Worm (Caenorhabditis elegans) whole organism, midembryonic: ENCODE data around the gene Y54F10AM.15.
"Not testable (repeated sequence)": the region's sequence is repeated elsewhere in the genome, so short reads cannot be mapped to it uniquely, and the experiment has no call there.

Source experiments
- T22C8.4 ChIP-seq: fragments of 200-800 bp; sonication (Bioruptor generic); IDR thresholded peaks from 2 replicates; pipeline ENCODE4 v1.3.6; 2022; ENCODE audit warnings: missing genetic modification characterization, missing compliant biosample characterization
- cog-1 ChIP-seq: sonication (generic microtip); optimal IDR thresholded peaks from 2 replicates; lab custom pipeline; 2016; ENCODE audit warnings: missing genetic modification characterization, missing compliant biosample characterization
- flt-1 ChIP-seq: fragments of 200-800 bp; sonication (Bioruptor generic); IDR thresholded peaks from 2 replicates; pipeline ENCODE4 v1.3.6; 2022; ENCODE audit warnings: missing genetic modification characterization, missing compliant biosample characterization
- klf-2 ChIP-seq: fragments of 200-800 bp; sonication (Bioruptor generic); conservative IDR thresholded peaks from 2 replicates; pipeline ENCODE4 v1.3.6; 2022; ENCODE audit warnings: missing genetic modification reagents, missing genetic modification characterization, missing compliant biosample characterization
- med-1 ChIP-seq: sonication (generic microtip); optimal IDR thresholded peaks from 2 replicates; lab custom pipeline; 2017; ENCODE audit warnings: missing genetic modification characterization, mild to moderate bottlenecking, missing compliant biosample characterization, antibody characterized with exemption, missing genetic modification reagents; ENCODE audit not compliant: insufficient read depth
- ref-1 ChIP-seq: fragments of 200-800 bp; sonication (Bioruptor generic); conservative IDR thresholded peaks from 2 replicates; pipeline ENCODE4 v1.3.6; 2022; ENCODE audit warnings: missing genetic modification reagents, missing genetic modification characterization, missing compliant biosample characterization
- tab-1 ChIP-seq: fragments of 200-800 bp; sonication (Bioruptor generic); IDR thresholded peaks from 2 replicates; pipeline ENCODE4 v1.3.6; 2022; ENCODE audit warnings: missing genetic modification characterization, missing compliant biosample characterization
- ztf-23 ChIP-seq: fragments of 200-800 bp; sonication (Bioruptor generic); IDR thresholded peaks from 2 replicates; pipeline ENCODE4 v1.3.6; 2022; ENCODE audit warnings: missing genetic modification reagents, missing genetic modification characterization, missing compliant biosample characterization
- ztf-29 ChIP-seq: fragments of 200-800 bp; sonication (Bioruptor generic); IDR thresholded peaks from 2 replicates; pipeline ENCODE4 v1.3.6; 2022; ENCODE audit warnings: missing genetic modification reagents, missing genetic modification characterization, missing compliant biosample characterization

Gene Y54F10AM.15

ce11 chrIII:2528621-2529113 lies at the start of gene Y54F10AM.15, which contains the start of the genes rbc-2 and ndua-8:
TSS of gene Y54F10AM.15 (minus strand) at chrIII:2528679.
TSS of gene rbc-2 (minus strand) at chrIII:2528689.
TSS of gene ndua-8 (plus strand) at chrIII:2529063.
- no peak for TF ChIP-seq ztf-23 (GFP tag; lab: Robert Waterston, UW)
- TF ChIP-seq T22C8.4 (GFP tag; lab: Robert Waterston, UW), result 0 out of 2 replicates have a peak, but pooled peaks have one; percentile 10
- TF ChIP-seq cog-1 (tag; lab: Kevin White, UChicago), result peak; percentile 19

ce11 chrIII:2577982-2578381 lies 49.5 kb upstream of the Y54F10AM.15 start:
- no peak for TF ChIP-seq klf-2 (GFP tag; lab: Robert Waterston, UW)
- TF ChIP-seq cog-1 (tag; lab: Kevin White, UChicago), result no peak
- TF ChIP-seq T22C8.4 (GFP tag; lab: Robert Waterston, UW), result no peak
- no peak for TF ChIP-seq flt-1 (GFP tag; lab: Robert Waterston, UW)
- no peak for TF ChIP-seq ztf-29 (GFP tag; lab: Robert Waterston, UW)
- TF ChIP-seq tab-1 (GFP tag; lab: Robert Waterston, UW), result no peak
- no peak for TF ChIP-seq ztf-23 (GFP tag; lab: Robert Waterston, UW)
- no peak for TF ChIP-seq med-1 (GFP tag; lab: Kevin White, UChicago)
- no peak for TF ChIP-seq ref-1 (GFP tag; lab: Robert Waterston, UW)

ce11 chrIII:2576360-2577259 lies 48.1 kb upstream of the Y54F10AM.15 start:
- TF ChIP-seq cog-1 (tag; lab: Kevin White, UChicago) (peak; percentile 34), ztf-29 (GFP tag; lab: Robert Waterston, UW) (no peak), T22C8.4 (GFP tag; lab: Robert Waterston, UW) (peak; percentile 78), ztf-23 (GFP tag; lab: Robert Waterston, UW) (0 out of 2 replicates have a peak, but pooled peaks have one; percentile 58), klf-2 (GFP tag; lab: Robert Waterston, UW) (no peak), flt-1 (GFP tag; lab: Robert Waterston, UW) (peak; percentile 52; the same call in 1 of the 2 replicates), ref-1 (GFP tag; lab: Robert Waterston, UW) (no peak), med-1 (GFP tag; lab: Kevin White, UChicago) (no peak), tab-1 (GFP tag; lab: Robert Waterston, UW) (peak; percentile 63; the same call in 1 of the 2 replicates)

- TF ChIP-seq ztf-29 (GFP tag; lab: Robert Waterston, UW) (no peak), klf-2 (GFP tag; lab: Robert Waterston, UW) (no peak)
Observed at ce11 chrIII:2575635-2576164, 47.2 kb upstream of the Y54F10AM.15 start, which contains the start of gene Y54F10AR.1. TSS of gene Y54F10AR.1 (minus strand) at chrIII:2575685.

- TF ChIP-seq ztf-23 (GFP tag; lab: Robert Waterston, UW) (no peak), klf-2 (GFP tag; lab: Robert Waterston, UW) (no peak), ztf-29 (GFP tag; lab: Robert Waterston, UW) (no peak), flt-1 (GFP tag; lab: Robert Waterston, UW) (no peak), ref-1 (GFP tag; lab: Robert Waterston, UW) (no peak), med-1 (GFP tag; lab: Kevin White, UChicago) (no peak), tab-1 (GFP tag; lab: Robert Waterston, UW) (no peak), cog-1 (tag; lab: Kevin White, UChicago) (no peak), T22C8.4 (GFP tag; lab: Robert Waterston, UW) (no peak)
Observed at ce11 chrIII:2572421-2572820, 43.9 kb upstream of the Y54F10AM.15 start.

- TF ChIP-seq ztf-29 (GFP tag; lab: Robert Waterston, UW), result no peak
- no peak for TF ChIP-seq cog-1 (tag; lab: Kevin White, UChicago)
- no peak for TF ChIP-seq ref-1 (GFP tag; lab: Robert Waterston, UW)
Observed at ce11 chrIII:2571447-2571846, 43.0 kb upstream of the Y54F10AM.15 start, which contains the start of gene Y54F10AR.2. TSS of gene Y54F10AR.2 (minus strand) at chrIII:2571547.

- TF ChIP-seq flt-1, tab-1, T22C8.4 (GFP tag; lab: Robert Waterston, UW): not testable (repeated sequence)
Observed at ce11 chrIII:2563883-2564282, 35.4 kb upstream of the Y54F10AM.15 start, which contains the start of gene Y54F10AM.11. TSS of gene Y54F10AM.11 (minus strand) at chrIII:2563983.

- TF ChIP-seq cog-1 (tag; lab: Kevin White, UChicago), result no peak
- TF ChIP-seq T22C8.4 (GFP tag; lab: Robert Waterston, UW), result no peak
- no peak for TF ChIP-seq med-1 (GFP tag; lab: Kevin White, UChicago)
- TF ChIP-seq klf-2 (GFP tag; lab: Robert Waterston, UW), result no peak
- no peak for TF ChIP-seq flt-1 (GFP tag; lab: Robert Waterston, UW)
- no peak for TF ChIP-seq ztf-29 (GFP tag; lab: Robert Waterston, UW)
- no peak for TF ChIP-seq ztf-23 (GFP tag; lab: Robert Waterston, UW)
- TF ChIP-seq tab-1 (GFP tag; lab: Robert Waterston, UW), result no peak
- TF ChIP-seq ref-1 (GFP tag; lab: Robert Waterston, UW), result no peak
Observed at ce11 chrIII:2563033-2563656, 34.7 kb upstream of the Y54F10AM.15 start.
